Fruit fly (Drosophila melanogaster) whole organism, embryonic: ENCODE data around the gene CG10333.

ENCODE experiments used
- CG17186 ChIP-seq: fragments of 200-800 bp; sonication (Bioruptor generic); optimal IDR thresholded peaks from 3 replicates; lab custom pipeline; 2017; ENCODE audit warnings: missing biosample characterization, missing genetic modification reagents, missing genetic modification characterization
- D19A ChIP-seq: fragments of 200-800 bp; optimal IDR thresholded peaks from 3 replicates; lab custom pipeline; 2019; ENCODE audit warnings: missing biosample characterization, mild to moderate bottlenecking, missing genetic modification characterization, moderate library complexity
- Ets65A ChIP-seq: fragments of 200-800 bp; sonication (Bioruptor generic); peaks from one replicate; lab custom pipeline; 2016; ENCODE audit warnings: missing biosample characterization, missing genetic modification characterization
- Hr39 ChIP-seq: fragments of >200 bp; optimal IDR thresholded peaks from 2 replicates; lab custom pipeline; 2017
- Mad ChIP-seq: fragments of 200-800 bp; sonication (Bioruptor generic); optimal IDR thresholded peaks from 2 replicates; lab custom pipeline; 2016; ENCODE audit warnings: missing biosample characterization, missing genetic modification characterization
- cato ChIP-seq: fragments of 200-800 bp; sonication (Bioruptor generic); optimal IDR thresholded peaks from 2 replicates; lab custom pipeline; 2016; ENCODE audit warnings: missing biosample characterization, missing genetic modification characterization, borderline replicate concordance
- ci ChIP-seq: fragments of 200-800 bp; sonication (Bioruptor generic); IDR thresholded peaks from 3 replicates; pipeline ENCODE4 v1.3.6; 2022; ENCODE audit warnings: missing biosample characterization, missing genetic modification characterization
- ewg ChIP-seq: fragments of 200-800 bp; sonication (Bioruptor generic); optimal IDR thresholded peaks from 3 replicates; lab custom pipeline; 2017; ENCODE audit warnings: mild to moderate bottlenecking, missing biosample characterization, missing genetic modification reagents, missing genetic modification characterization
- gfzf ChIP-seq: fragments of 200-800 bp; sonication (Bioruptor generic); optimal IDR thresholded peaks from 2 replicates; lab custom pipeline; 2016; ENCODE audit warnings: missing biosample characterization, mild to moderate bottlenecking, missing genetic modification characterization, moderate library complexity
- gro ChIP-seq: fragments of 200-800 bp; sonication (Bioruptor generic); optimal IDR thresholded peaks from 2 replicates; lab custom pipeline; 2016; ENCODE audit warnings: missing biosample characterization, missing genetic modification characterization
- jumu ChIP-seq: fragments of 200-800 bp; sonication (Bioruptor generic); optimal IDR thresholded peaks from 3 replicates; lab custom pipeline; 2016; ENCODE audit warnings: missing biosample characterization, missing genetic modification characterization
- tin ChIP-seq: fragments of 200-800 bp; sonication (Bioruptor generic); optimal IDR thresholded peaks from 3 replicates; lab custom pipeline; 2016; ENCODE audit warnings: missing biosample characterization, missing genetic modification characterization
- zen2 ChIP-seq: fragments of 200-800 bp; sonication (Bioruptor generic); IDR thresholded peaks from 3 replicates; pipeline ENCODE4 v1.3.6; 2022; ENCODE audit warnings: missing biosample characterization, missing genetic modification characterization; ENCODE audit not compliant: partially characterized antibody

- no peak for TF ChIP-seq jumu
- no peak for TF ChIP-seq ci (GFP tag; lab: Robert Waterston, UW)
- TF ChIP-seq gro = no peak
- no peak for TF ChIP-seq tin (GFP tag; lab: Kevin White, UChicago)
- TF ChIP-seq Hr39 (lab: Kevin White, UChicago) = no peak
- TF ChIP-seq ewg (GFP tag; lab: Kevin White, UChicago) = no peak
- TF ChIP-seq cato = no peak
- TF ChIP-seq zen2 (GFP tag; lab: Robert Waterston, UW) = no peak
- no peak for TF ChIP-seq D19A (tag; lab: Kevin White, UChicago)
- TF ChIP-seq Ets65A = no peak
- TF ChIP-seq Mad (GFP tag; lab: Kevin White, UChicago) = no peak
- no peak for TF ChIP-seq gfzf (GFP tag; lab: Kevin White, UChicago)
- TF ChIP-seq CG17186 (GFP tag; lab: Kevin White, UChicago) = no peak
Measured at dm6 chr2L:18590942-18591257, 15.7 kb upstream of the CG10333 start.
